Worm (Caenorhabditis elegans): ENCODE data around the gene btb-16.
"Not testable (repeated sequence)": the region's sequence is repeated elsewhere in the genome, so short reads cannot be mapped to it uniquely, and the experiment has no call there.

btb-16 gene

ce11 chrII:3284558-3284957, 12.1 kb upstream of the btb-16 start, which contains the start of gene scl-15:
TSS of gene scl-15 (minus strand) at chrII:3284658.
- TF ChIP-seq alr-1 (tag; optimal IDR thresholded peaks at IDR 0.05) (no peak), nhr-11 (tag; optimal IDR thresholded peaks at IDR 0.05) (no peak), zag-1 (tag; optimal IDR thresholded peaks at IDR 0.05) (no peak), mab-5 (tag; optimal IDR thresholded peaks at IDR 0.05) (no peak), nhr-12 (tag; optimal IDR thresholded peaks at IDR 0.05) (no peak), blmp-1 (tag; optimal IDR thresholded peaks at IDR 0.05; ENCODE audit: insufficient read depth) (no peak), ztf-1 (GFP tag; conservative IDR thresholded peaks at IDR 0.05) (no peak), F13H6.1 (tag; optimal IDR thresholded peaks at IDR 0.05) (no peak), lsy-2 (tag; optimal IDR thresholded peaks at IDR 0.05) (no peak), mdl-1 (tag; optimal IDR thresholded peaks at IDR 0.05) (no peak), unc-39 (tag; optimal IDR thresholded peaks at IDR 0.05) (no peak), aly-2 (tag; optimal IDR thresholded peaks at IDR 0.05) (no peak)

ce11 chrII:3287073-3287472, 9.6 kb upstream of the btb-16 start, which contains the start of gene sri-63:
TSS of gene sri-63 (plus strand) at chrII:3287373.
- no peak for TF ChIP-seq F13H6.1 (tag; optimal IDR thresholded peaks at IDR 0.05)
- no peak for TF ChIP-seq unc-62 (GFP tag; optimal IDR thresholded peaks at IDR 0.05)
- no peak for TF ChIP-seq sma-3 (GFP tag; optimal IDR thresholded peaks at IDR 0.05)

- TF ChIP-seq crh-2, nhr-10, lsy-2 (tag; optimal IDR thresholded peaks at IDR 0.05): not testable (repeated sequence)
Observed at ce11 chrII:3290544-3290943, 6.1 kb upstream of the btb-16 start, which contains the start of gene F39E9.14. TSS of gene F39E9.14 (minus strand) at chrII:3290644.

- no peak for TF ChIP-seq ztf-4 (tag; optimal IDR thresholded peaks at IDR 0.05)
- peak; percentile 9 for TF ChIP-seq gmeb-1 (tag; optimal IDR thresholded peaks at IDR 0.05)
- peak; percentile 58 for TF ChIP-seq fos-1 (tag; optimal IDR thresholded peaks at IDR 0.05)
Observed at ce11 chrII:3295193-3295592, 1.5 kb upstream of the btb-16 start, which contains the start of gene btb-17. TSS of gene btb-17 (plus strand) at chrII:3295405.

ce11 chrII:3297914-3298313, 1.2 kb downstream of the btb-16 start, which contains the start of gene btb-18:
TSS of gene btb-18 (plus strand) at chrII:3298214.
- no peak for TF ChIP-seq lin-11 (tag; optimal IDR thresholded peaks at IDR 0.05)
- no peak for TF ChIP-seq ztf-4 (tag; optimal IDR thresholded peaks at IDR 0.05)
- TF ChIP-seq alr-1 (tag; optimal IDR thresholded peaks at IDR 0.05), result no peak
- TF ChIP-seq sma-9 (GFP tag; optimal IDR thresholded peaks at IDR 0.05), result no peak
- TF ChIP-seq sma-9 (tag; optimal IDR thresholded peaks at IDR 0.05), result no peak

ce11 chrII:3299457-3299856, 2.8 kb downstream of the btb-16 start, which contains the start of gene btb-22:
TSS of gene btb-22 (plus strand) at chrII:3299757.
- TF ChIP-seq elt-1 (tag; optimal IDR thresholded peaks at IDR 0.05) (no peak), nhr-12 (tag; optimal IDR thresholded peaks at IDR 0.05) (no peak), skn-1 (tag; optimal IDR thresholded peaks at IDR 0.05) (no peak), Y55F3AM.14 (GFP tag; optimal IDR thresholded peaks at IDR 0.05) (no peak), crh-2 (tag; optimal IDR thresholded peaks at IDR 0.05) (no peak), R02D3.7 (tag; optimal IDR thresholded peaks at IDR 0.05) (no peak), unc-55 (GFP tag; optimal IDR thresholded peaks at IDR 0.05) (no peak), lin-13 (GFP tag; optimal IDR thresholded peaks at IDR 0.05) (no peak), blmp-1 (tag; optimal IDR thresholded peaks at IDR 0.05; ENCODE audit: insufficient read depth) (no peak), mbf-1 (tag; optimal IDR thresholded peaks at IDR 0.05) (no peak)

ce11 chrII:3303582-3303981, 6.9 kb downstream of the btb-16 start:
- TF ChIP-seq ceh-82 (tag; optimal IDR thresholded peaks at IDR 0.05) (no peak), unc-55 (GFP tag; optimal IDR thresholded peaks at IDR 0.05) (peak; percentile 34)

All from whole organism, L2 larva.